Fruit fly (Drosophila melanogaster): ENCODE results near the gene CG11294.

Gene CG11294

DNA sequence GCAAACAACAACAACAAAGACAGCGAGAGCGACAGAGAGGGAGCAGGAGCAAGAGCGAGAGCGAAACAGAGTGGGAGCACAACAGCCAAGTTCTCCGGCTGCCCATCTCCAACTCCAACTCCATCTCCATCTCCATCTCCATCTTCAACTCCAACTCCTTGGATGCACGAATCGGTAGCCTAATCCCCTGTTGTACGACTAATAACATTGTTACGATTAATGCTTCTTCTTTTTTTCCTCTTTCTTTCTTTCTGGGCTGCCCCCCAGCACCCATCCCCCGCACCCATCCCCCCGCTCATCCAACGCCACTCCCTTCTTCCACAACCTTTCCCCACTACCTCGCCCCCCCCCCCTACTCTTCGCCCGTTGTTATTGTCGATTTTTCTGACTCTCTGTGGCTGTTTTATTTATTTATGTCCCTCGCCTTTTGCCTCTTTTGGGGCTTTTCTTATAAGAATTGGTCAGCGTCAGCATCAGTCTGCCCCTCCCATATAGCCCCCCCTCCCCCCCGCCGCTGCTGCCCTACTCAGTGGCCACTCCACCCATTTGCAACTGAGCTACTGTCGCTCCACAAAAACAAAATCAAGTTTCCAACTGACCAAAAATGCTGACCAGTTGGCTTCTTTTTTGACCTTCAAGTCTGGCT lies 32.1 kb downstream of the CG11294 start:
- TF ChIP-seq CG17806 (tag; optimal IDR thresholded peaks at IDR 0.05) (no peak), fd96Ca (GFP tag; IDR thresholded peaks at IDR 0.05) (no peak), rn (GFP tag; IDR thresholded peaks at IDR 0.05) (no peak), Pif1B (GFP tag; optimal IDR thresholded peaks at IDR 0.05) (no peak), CG10348 (GFP tag; IDR thresholded peaks at IDR 0.05) (no peak), Snoo (tag; optimal IDR thresholded peaks at IDR 0.05) (no peak), EcR (GFP tag; optimal IDR thresholded peaks at IDR 0.05) (no peak), CG8159 (tag; optimal IDR thresholded peaks at IDR 0.05) (no peak)

DNA sequence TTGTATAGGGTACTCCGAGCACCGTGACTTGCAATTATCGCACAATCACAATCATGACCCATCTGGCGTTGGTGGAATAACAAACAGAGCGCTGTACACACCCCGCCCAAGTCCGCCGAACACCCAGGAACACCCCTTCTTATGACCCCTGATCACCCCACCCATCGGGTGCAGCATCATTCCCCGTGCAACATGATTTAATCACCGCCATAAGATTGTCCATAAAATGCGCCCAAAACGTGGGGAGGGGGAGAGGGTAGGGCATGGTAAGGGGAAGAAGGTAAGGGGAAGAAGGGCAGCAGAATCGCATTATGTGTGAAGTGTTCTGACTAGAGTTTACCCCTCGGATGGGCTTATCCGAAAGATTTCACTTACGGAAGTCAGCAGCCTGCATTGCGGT lies 33.1 kb downstream of the CG11294 start:
- TF ChIP-seq D1 (tag; optimal IDR thresholded peaks at IDR 0.05): no peak
- TF ChIP-seq fd96Ca (GFP tag; IDR thresholded peaks at IDR 0.05): no peak
- no peak for TF ChIP-seq Snoo (tag; optimal IDR thresholded peaks at IDR 0.05)
- no peak for TF ChIP-seq CG4496 (GFP tag; IDR thresholded peaks at IDR 0.05)
- TF ChIP-seq CG13204 (GFP tag; optimal IDR thresholded peaks at IDR 0.05): no peak
- TF ChIP-seq CG12605 (GFP tag; IDR thresholded peaks at IDR 0.05): no peak
- TF ChIP-seq CG8301 (tag; optimal IDR thresholded peaks at IDR 0.05): no peak
- TF ChIP-seq CG15710 (tag; optimal IDR thresholded peaks at IDR 0.05): no peak

DNA sequence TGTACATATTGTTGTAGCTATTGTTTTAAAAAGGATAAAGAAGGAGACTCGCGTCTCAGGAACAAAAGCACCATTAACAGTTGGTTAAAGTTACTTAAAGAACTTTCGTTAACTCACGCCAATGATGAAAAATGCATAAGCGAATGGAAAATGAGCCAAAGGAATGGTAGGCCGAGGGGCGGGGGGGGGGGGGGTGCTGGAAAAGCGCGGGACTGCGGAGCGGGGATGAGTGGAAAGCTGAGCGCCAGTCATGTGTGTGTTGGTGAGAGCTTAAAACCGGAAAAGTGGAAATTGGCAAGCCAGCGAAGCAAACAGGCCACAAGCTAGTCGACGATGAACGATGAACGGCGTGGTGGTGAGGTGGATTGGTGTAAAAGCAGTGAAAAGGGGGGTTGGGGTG lies 35.4 kb downstream of the CG11294 start:
- TF ChIP-seq CG32121 (GFP tag; IDR thresholded peaks at IDR 0.05) (no peak), CG9948 (tag; optimal IDR thresholded peaks at IDR 0.05) (no peak), CG12605 (GFP tag; IDR thresholded peaks at IDR 0.05) (no peak), CG34367 (tag; optimal IDR thresholded peaks at IDR 0.05) (no peak), EcR (GFP tag; optimal IDR thresholded peaks at IDR 0.05) (no peak), Pif1A (GFP tag; optimal IDR thresholded peaks at IDR 0.05) (no peak), CG17806 (tag; optimal IDR thresholded peaks at IDR 0.05) (no peak), CG4496 (GFP tag; IDR thresholded peaks at IDR 0.05) (no peak), CG15710 (tag; optimal IDR thresholded peaks at IDR 0.05) (no peak), Snoo (tag; optimal IDR thresholded peaks at IDR 0.05) (no peak), CG10348 (GFP tag; IDR thresholded peaks at IDR 0.05) (no peak), fd96Ca (GFP tag; IDR thresholded peaks at IDR 0.05) (no peak), Pif1B (GFP tag; optimal IDR thresholded peaks at IDR 0.05) (no peak), CG13204 (GFP tag; optimal IDR thresholded peaks at IDR 0.05) (no peak), CG8159 (tag; optimal IDR thresholded peaks at IDR 0.05) (no peak), CG8301 (tag; optimal IDR thresholded peaks at IDR 0.05) (no peak), Ets98B (GFP tag; IDR thresholded peaks at IDR 0.05) (no peak), CG14655 (GFP tag; optimal IDR thresholded peaks at IDR 0.05) (no peak)

DNA sequence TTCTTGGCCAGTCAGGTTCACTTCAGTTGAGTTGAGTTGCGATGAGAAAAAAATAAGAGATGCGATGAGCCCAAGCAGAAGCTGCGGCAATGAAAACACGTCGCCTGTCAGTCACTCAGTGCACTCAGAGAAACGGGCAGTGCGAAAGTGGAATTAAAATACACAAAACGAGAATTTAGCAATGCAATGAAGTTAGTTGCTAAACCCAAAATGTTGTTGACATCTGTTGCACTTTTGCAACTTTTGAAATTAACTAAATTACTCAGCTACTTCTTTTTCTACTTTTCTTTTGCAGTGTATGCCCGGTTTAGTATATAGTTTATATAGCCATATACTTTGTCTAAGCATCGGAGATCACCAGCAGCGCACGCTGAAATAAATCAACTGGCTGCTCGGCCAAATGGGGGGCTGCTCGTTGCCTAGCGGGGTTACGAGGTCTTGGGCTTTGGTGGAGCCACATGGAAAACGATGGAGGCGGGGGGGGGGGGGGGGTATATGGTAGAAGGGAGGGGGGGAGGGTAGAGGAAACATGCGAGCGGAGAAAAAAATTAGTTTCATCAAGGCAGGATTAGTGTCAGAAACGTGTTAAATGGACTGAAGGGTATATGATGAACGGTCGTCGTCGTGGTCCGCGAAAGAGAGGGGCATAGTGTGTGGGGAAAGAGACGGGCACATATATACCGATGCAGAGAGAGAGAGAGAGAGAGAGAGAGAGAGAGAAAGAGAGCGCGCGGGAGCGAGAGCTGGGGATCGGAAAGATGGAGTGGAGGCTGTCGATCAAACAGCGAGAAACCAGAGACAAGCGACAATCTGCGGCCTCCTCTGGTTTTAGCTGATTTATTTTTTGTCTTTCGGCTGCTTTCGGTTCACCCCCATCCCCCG lies 36.6 kb downstream of the CG11294 start:
- TF ChIP-seq D1 (tag; optimal IDR thresholded peaks at IDR 0.05): no peak
- TF ChIP-seq rn (GFP tag; IDR thresholded peaks at IDR 0.05): no peak
- TF ChIP-seq CG34367 (tag; optimal IDR thresholded peaks at IDR 0.05): peak; percentile 71
- TF ChIP-seq Ets98B (GFP tag; IDR thresholded peaks at IDR 0.05): peak; percentile 58
- TF ChIP-seq CG14655 (GFP tag; optimal IDR thresholded peaks at IDR 0.05): peak; percentile 80
- TF ChIP-seq CG9948 (tag; optimal IDR thresholded peaks at IDR 0.05): peak; percentile 74
- peak; percentile 54 for TF ChIP-seq gl (tag; optimal IDR thresholded peaks at IDR 0.05)
- peak; percentile 31; the same call in 1 of the 2 replicates for TF ChIP-seq CG32121 (GFP tag; IDR thresholded peaks at IDR 0.05)
- TF ChIP-seq fd96Ca (GFP tag; IDR thresholded peaks at IDR 0.05): peak; percentile 77
- TF ChIP-seq EcR (GFP tag; optimal IDR thresholded peaks at IDR 0.05): no peak
- peak; percentile 51 for TF ChIP-seq Snoo (tag; optimal IDR thresholded peaks at IDR 0.05)
- peak; percentile 43 for TF ChIP-seq CG13204 (GFP tag; optimal IDR thresholded peaks at IDR 0.05)
- peak; percentile 68 for TF ChIP-seq CG17806 (tag; optimal IDR thresholded peaks at IDR 0.05)
- TF ChIP-seq Pif1B (GFP tag; optimal IDR thresholded peaks at IDR 0.05): peak; percentile 54
- no peak for TF ChIP-seq CG10348 (GFP tag; IDR thresholded peaks at IDR 0.05)
- TF ChIP-seq CG15710 (tag; optimal IDR thresholded peaks at IDR 0.05): peak; percentile 73
- TF ChIP-seq Pif1A (GFP tag; optimal IDR thresholded peaks at IDR 0.05): peak; percentile 58
- peak; percentile 76 for TF ChIP-seq CG4496 (GFP tag; IDR thresholded peaks at IDR 0.05)
- peak; percentile 76 for TF ChIP-seq CG8159 (tag; optimal IDR thresholded peaks at IDR 0.05)
- peak; percentile 56; the same call in 1 of the 2 replicates for TF ChIP-seq CG12605 (GFP tag; IDR thresholded peaks at IDR 0.05)
- TF ChIP-seq CG8301 (tag; optimal IDR thresholded peaks at IDR 0.05): peak; percentile 72

DNA sequence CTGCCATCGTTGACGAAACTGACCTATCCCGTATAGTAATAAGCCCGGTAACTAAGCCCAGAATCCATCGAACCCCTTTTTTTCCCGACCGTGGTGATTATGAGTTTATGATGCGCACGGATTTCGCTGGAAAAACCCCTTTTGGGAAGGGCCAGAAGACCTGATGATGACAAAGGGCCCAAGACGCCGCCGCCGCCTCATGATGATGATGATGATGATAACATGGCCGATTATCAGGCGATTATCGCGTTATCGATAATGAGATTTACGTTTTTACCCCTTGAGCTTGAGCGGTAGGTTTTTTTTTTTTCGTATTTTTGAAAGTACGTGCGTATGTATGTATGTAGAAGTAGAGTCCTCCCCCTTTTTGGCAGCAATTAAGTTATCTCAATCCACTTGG lies 38.2 kb downstream of the CG11294 start:
- TF ChIP-seq CG10348 (GFP tag; IDR thresholded peaks at IDR 0.05) (no peak), CG12605 (GFP tag; IDR thresholded peaks at IDR 0.05) (no peak), CG9948 (tag; optimal IDR thresholded peaks at IDR 0.05) (no peak), CG34367 (tag; optimal IDR thresholded peaks at IDR 0.05) (no peak), Pif1B (GFP tag; optimal IDR thresholded peaks at IDR 0.05) (no peak), EcR (GFP tag; optimal IDR thresholded peaks at IDR 0.05) (no peak), Ets98B (GFP tag; IDR thresholded peaks at IDR 0.05) (no peak), CG13204 (GFP tag; optimal IDR thresholded peaks at IDR 0.05) (no peak), Snoo (tag; optimal IDR thresholded peaks at IDR 0.05) (no peak), Pif1A (GFP tag; optimal IDR thresholded peaks at IDR 0.05) (no peak), CG8301 (tag; optimal IDR thresholded peaks at IDR 0.05) (no peak), D1 (tag; optimal IDR thresholded peaks at IDR 0.05) (no peak), fd96Ca (GFP tag; IDR thresholded peaks at IDR 0.05) (no peak), rn (GFP tag; IDR thresholded peaks at IDR 0.05) (no peak), CG32121 (GFP tag; IDR thresholded peaks at IDR 0.05) (no peak), CG14655 (GFP tag; optimal IDR thresholded peaks at IDR 0.05) (no peak), gl (tag; optimal IDR thresholded peaks at IDR 0.05) (no peak), CG17806 (tag; optimal IDR thresholded peaks at IDR 0.05) (no peak), CG15710 (tag; optimal IDR thresholded peaks at IDR 0.05) (no peak)
